ENCODE assay signal across 3 fruit fly cellular contexts in genomic region chr2L:19386106-19386715, dm6.
A peak's percentile ranks its signal among the peaks of the same experiment; 100 is the strongest.
TF ChIP-seq lines count a peak whose summit lies in the region.

Gene fon (minus strand): TSS chr2L:19386205.

- TF ChIP-seq CTCF in whole organism, embryonic (GFP tag; optimal IDR thresholded peaks at IDR 0.05; lab: Kevin White, UChicago): no peak

TF ChIP-seq in whole organism, adult, 20 proteins besides CTCF, POLR2A, EP300 and RAD21:
- peak; percentile 55 for TF ChIP-seq cic (GFP tag; optimal IDR thresholded peaks at IDR 0.05; lab: Kevin White, UChicago)
- peak; percentile 62 for TF ChIP-seq kay (GFP tag; lab: Kevin White, UChicago; ENCODE audit: borderline replicate concordance)
- no peak for TF ChIP-seq tj (GFP tag; optimal IDR thresholded peaks at IDR 0.05; lab: Kevin White, UChicago)
TF ChIP-seq in whole organism, adult: peak in this region for 2.

TF ChIP-seq in whole organism, embryonic, 481 proteins besides CTCF, POLR2A, EP300 and RAD21:
- TF ChIP-seq Pdp1 (GFP tag; optimal IDR thresholded peaks at IDR 0.05; lab: Kevin White, UChicago) (peak in 1 of 2 experiments; percentile 57), aop (GFP tag; IDR thresholded peaks at IDR 0.05; lab: Robert Waterston, UW) (no peak), Med (GFP tag; lab: Kevin White, UChicago) (peak; percentile 25), sug (tag; optimal IDR thresholded peaks at IDR 0.05; lab: Kevin White, UChicago) (peak; percentile 4), chinmo (GFP tag; IDR thresholded peaks at IDR 0.05; lab: Robert Waterston, UW; ENCODE audit: partially characterized antibody) (0 out of 4 replicates have a peak, but pooled peaks have one; percentile 25), CG9932 (GFP tag; IDR thresholded peaks at IDR 0.05; lab: Robert Waterston, UW) (no peak), CG34376 (GFP tag; optimal IDR thresholded peaks at IDR 0.05; lab: Kevin White, UChicago) (peak; percentile 76)

TF ChIP-seq in whole organism, prepupa, 60 proteins besides CTCF, POLR2A, EP300 and RAD21:
- no peak for TF ChIP-seq dac (GFP tag; optimal IDR thresholded peaks at IDR 0.05; lab: Kevin White, UChicago)
- no peak for TF ChIP-seq CG34406 (GFP tag; optimal IDR thresholded peaks at IDR 0.05; lab: Kevin White, UChicago)
- peak; percentile 40 for TF ChIP-seq Eip78C (GFP tag; lab: Kevin White, UChicago)
- TF ChIP-seq Hr4 (GFP tag; optimal IDR thresholded peaks at IDR 0.05; lab: Kevin White, UChicago): no peak
- peak; percentile 98 for TF ChIP-seq svp (GFP tag; lab: Kevin White, UChicago)
- no peak for TF ChIP-seq fd59A (GFP tag; optimal IDR thresholded peaks at IDR 0.05; lab: Kevin White, UChicago)
- no peak for TF ChIP-seq Hr39 (GFP tag; optimal IDR thresholded peaks at IDR 0.05; lab: Kevin White, UChicago)
